Worm (Caenorhabditis elegans) whole organism, young adult: Measurements from ENCODE around the gene srh-44.

ENCODE experiments used
- F49E8.2 ChIP-seq: sonication (generic microtip); optimal IDR thresholded peaks from 3 replicates; lab custom pipeline; 2017; ENCODE audit warnings: missing genetic modification characterization, mild to moderate bottlenecking, missing compliant biosample characterization, antibody characterized with exemption, moderate library complexity; ENCODE audit not compliant: insufficient read depth
- attf-6 ChIP-seq: fragments of 200-800 bp; sonication (Bioruptor generic); IDR thresholded peaks from 2 replicates; pipeline ENCODE4 v1.3.6; 2022; ENCODE audit warnings: missing genetic modification reagents, missing genetic modification characterization, missing compliant biosample characterization
- bed-1 ChIP-seq: fragments of 200-800 bp; sonication (Bioruptor generic); IDR thresholded peaks from 2 replicates; pipeline ENCODE4 v1.3.6; 2022; ENCODE audit warnings: missing genetic modification reagents, missing genetic modification characterization, missing compliant biosample characterization
- chd-7 ChIP-seq: sonication (generic microtip); optimal IDR thresholded peaks from 2 replicates; lab custom pipeline; 2016; ENCODE audit warnings: mild to moderate bottlenecking, missing genetic modification characterization, moderate library complexity, missing compliant biosample characterization
- ets-4 ChIP-seq: fragments of 200-800 bp; sonication (Bioruptor generic); optimal IDR thresholded peaks from 2 replicates; lab custom pipeline; 2018; ENCODE audit warnings: mild to moderate bottlenecking, missing genetic modification characterization, missing compliant biosample characterization
- nhr-90 ChIP-seq: sonication (generic microtip); optimal IDR thresholded peaks from 2 replicates; lab custom pipeline; 2016; ENCODE audit warnings: missing genotype, mild to moderate bottlenecking, missing genetic modification characterization, missing compliant biosample characterization

DNA sequence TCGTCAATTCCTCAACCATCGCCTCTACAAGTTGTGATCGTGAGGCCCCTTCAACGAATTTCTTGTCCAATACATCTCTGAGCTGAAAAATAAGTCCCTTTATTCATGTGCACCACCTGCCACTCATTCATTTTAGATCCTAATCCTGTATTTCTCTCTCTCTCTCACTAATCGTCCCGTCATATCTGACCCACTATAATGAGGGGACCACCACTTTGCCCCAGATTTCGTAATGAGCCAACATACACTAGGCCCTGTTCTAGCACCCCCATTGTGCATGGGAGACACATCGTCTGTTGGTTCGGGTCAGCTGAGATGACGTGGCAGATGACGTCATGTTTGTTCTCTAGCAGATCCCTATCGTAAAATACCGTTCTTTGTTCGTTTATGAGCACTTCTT, 20.6 kb downstream of the srh-44 start:
- TF ChIP-seq bed-1 (GFP tag; lab: Robert Waterston, UW) (no peak), nhr-90 (no peak), ets-4 (GFP tag; lab: Kevin White, UChicago) (no peak), F49E8.2 (tag; lab: Kevin White, UChicago) (no peak), attf-6 (GFP tag; lab: Robert Waterston, UW) (no peak), chd-7 (tag; lab: Kevin White, UChicago) (no peak)
